Worm (Caenorhabditis elegans): Measurements from ENCODE around the gene T28A11.16.

- TF ChIP-seq skn-1 (tag; optimal IDR thresholded peaks at IDR 0.05) (no peak), dve-1 (tag; optimal IDR thresholded peaks at IDR 0.05; ENCODE audit: insufficient read depth) (no peak), nhr-76 (tag; optimal IDR thresholded peaks at IDR 0.05) (no peak), rbr-2 (tag; optimal IDR thresholded peaks at IDR 0.05) (no peak), hlh-30 (tag; optimal IDR thresholded peaks at IDR 0.05; ENCODE audit: insufficient read depth) (no peak), lin-13 (GFP tag; optimal IDR thresholded peaks at IDR 0.05) (no peak)
Observed at ce11 chrV:3269407-3269806, 10.4 kb upstream of the T28A11.16 start, which contains the start of gene T28A11.19.
